Fruit fly (Drosophila melanogaster) whole organism, embryonic: ENCODE measurements around the gene Syx13.
A peak's percentile ranks its signal among the peaks of the same experiment; 100 is the strongest.

Source experiments
- Awh ChIP-seq: fragments of 200-800 bp; sonication (Bioruptor generic); IDR thresholded peaks from 2 replicates; pipeline ENCODE4, ENCODE4 v1.3.6; 2022; ENCODE audit warnings: missing biosample characterization, missing genetic modification characterization
- B-H1 ChIP-seq: fragments of 200-800 bp; sonication (Bioruptor generic); IDR thresholded peaks from 3 replicates; pipeline ENCODE4 v1.3.6; 2022; ENCODE audit warnings: missing biosample characterization, missing genetic modification characterization
- CG11247 ChIP-seq: fragments of 200-800 bp; sonication (Bioruptor generic); IDR thresholded peaks from 2 replicates; pipeline ENCODE4 v1.3.6; 2022; ENCODE audit warnings: missing biosample characterization, missing genetic modification characterization
- CG12299 ChIP-seq: fragments of 200-800 bp; sonication (Bioruptor generic); optimal IDR thresholded peaks from 2 replicates; lab custom pipeline; 2018; ENCODE audit warnings: missing biosample characterization, mild to moderate bottlenecking, missing genetic modification characterization
- CG12744 ChIP-seq: fragments of 200-800 bp; sonication (Bioruptor generic); optimal IDR thresholded peaks from 2 replicates; lab custom pipeline; 2016; ENCODE audit warnings: missing biosample characterization, missing genetic modification characterization
- CG12942 ChIP-seq: fragments of 200-800 bp; sonication (Bioruptor generic); optimal IDR thresholded peaks from 3 replicates; lab custom pipeline; 2016; ENCODE audit warnings: missing biosample characterization, missing genetic modification characterization
- CG15479 ChIP-seq: fragments of 200-800 bp; sonication (Bioruptor generic); optimal IDR thresholded peaks from 3 replicates; lab custom pipeline; 2019; ENCODE audit warnings: missing biosample characterization, mild to moderate bottlenecking, missing genetic modification characterization, moderate library complexity
- CG1792 ChIP-seq: fragments of 200-800 bp; sonication (Bioruptor generic); optimal IDR thresholded peaks from 2 replicates; lab custom pipeline; 2016; ENCODE audit warnings: missing biosample characterization, missing genetic modification characterization
- CG18011 ChIP-seq: fragments of 200-800 bp; sonication (Bioruptor generic); optimal IDR thresholded peaks from 2 replicates; lab custom pipeline; 2017; ENCODE audit warnings: missing biosample characterization, missing genetic modification characterization, mild to moderate bottlenecking, moderate library complexity, missing genotype
- CG2120 ChIP-seq: fragments of 200-800 bp; sonication (Bioruptor generic); optimal IDR thresholded peaks from 3 replicates; lab custom pipeline; 2016; ENCODE audit warnings: missing biosample characterization, missing genetic modification characterization
- CG2129 ChIP-seq: fragments of 200-800 bp; sonication (Bioruptor generic); IDR thresholded peaks from 2 replicates; pipeline ENCODE4 v1.3.6; 2022; ENCODE audit warnings: missing biosample characterization, missing genetic modification characterization; ENCODE audit not compliant: partially characterized antibody
- CG30020 ChIP-seq: fragments of 200-800 bp; optimal IDR thresholded peaks from 2 replicates; lab custom pipeline; 2019; ENCODE audit warnings: missing biosample characterization, mild to moderate bottlenecking, missing genetic modification characterization, moderate library complexity
- CG3726 ChIP-seq: fragments of 200-800 bp; sonication (Bioruptor generic); IDR thresholded peaks from 3 replicates; pipeline ENCODE4, ENCODE4 v1.3.6; 2022; ENCODE audit warnings: missing biosample characterization, missing genetic modification characterization
- CG4730 ChIP-seq: fragments of 200-800 bp; sonication (Bioruptor generic); IDR thresholded peaks from 2 replicates; pipeline ENCODE4 v1.3.6; 2022; ENCODE audit warnings: missing biosample characterization, missing genetic modification characterization
- CG6683 ChIP-seq: fragments of 200-800 bp; sonication (Bioruptor generic); optimal IDR thresholded peaks from 2 replicates; lab custom pipeline; 2017; ENCODE audit warnings: missing biosample characterization, mild to moderate bottlenecking, missing genetic modification characterization, missing genetic modification reagents
- CG7556 ChIP-seq: fragments of 200-800 bp; sonication (Bioruptor generic); optimal IDR thresholded peaks from 2 replicates; lab custom pipeline; 2017; ENCODE audit warnings: missing biosample characterization, mild to moderate bottlenecking, missing genetic modification characterization
- CG8281 ChIP-seq: fragments of 200-800 bp; sonication (Bioruptor generic); optimal IDR thresholded peaks from 2 replicates; lab custom pipeline; 2018; ENCODE audit warnings: missing biosample characterization, mild to moderate bottlenecking, missing genetic modification characterization, moderate library complexity
- CG8388 ChIP-seq: fragments of 200-800 bp; sonication (Bioruptor generic); optimal IDR thresholded peaks from 2 replicates; lab custom pipeline; 2019; ENCODE audit warnings: missing biosample characterization, mild to moderate bottlenecking, missing genetic modification characterization, moderate library complexity
- CG8924 ChIP-seq: fragments of 200-800 bp; optimal IDR thresholded peaks from 3 replicates; lab custom pipeline; 2019; ENCODE audit warnings: missing biosample characterization, mild to moderate bottlenecking, missing genetic modification characterization, moderate library complexity
- CkIIα-i1 ChIP-seq: fragments of 200-800 bp; sonication (Bioruptor generic); IDR thresholded peaks from 2 replicates; pipeline ENCODE4 v1.3.6; 2022; ENCODE audit warnings: missing biosample characterization, missing genetic modification characterization
- Doc3 ChIP-seq: fragments of 200-800 bp; sonication (Bioruptor generic); IDR thresholded peaks from 3 replicates; pipeline ENCODE4 v1.3.6; 2022; ENCODE audit warnings: missing biosample characterization, missing genetic modification characterization; ENCODE audit not compliant: partially characterized antibody
- Dp ChIP-seq: fragments of 200-800 bp; sonication (Bioruptor generic); optimal IDR thresholded peaks from 2 replicates; lab custom pipeline; 2018; ENCODE audit warnings: missing biosample characterization, mild to moderate bottlenecking, missing genetic modification characterization, moderate library complexity
- Kr ChIP-seq: fragments of 200-800 bp; sonication (Bioruptor generic); optimal IDR thresholded peaks from 2 replicates; lab custom pipeline; 2017; ENCODE audit warnings: missing biosample characterization, mild to moderate bottlenecking, missing genetic modification characterization
- Neu2 ChIP-seq: fragments of 200-800 bp; sonication (Bioruptor generic); optimal IDR thresholded peaks from 3 replicates; lab custom pipeline; 2016; ENCODE audit warnings: missing biosample characterization, missing genetic modification characterization, borderline replicate concordance
- Spps ChIP-seq: fragments of 200-800 bp; sonication (Bioruptor generic); optimal IDR thresholded peaks from 2 replicates; lab custom pipeline; 2018; ENCODE audit warnings: missing biosample characterization, mild to moderate bottlenecking, missing genetic modification characterization
- ase ChIP-seq: fragments of 200-800 bp; sonication (Bioruptor generic); IDR thresholded peaks from 3 replicates; pipeline ENCODE4 v1.3.6; 2022; ENCODE audit warnings: missing biosample characterization, missing genetic modification characterization
- btn ChIP-seq: fragments of 200-800 bp; sonication (Bioruptor generic); optimal IDR thresholded peaks from 2 replicates; lab custom pipeline; 2016; ENCODE audit warnings: missing biosample characterization, missing genetic modification characterization
- corto ChIP-seq: fragments of 200-800 bp; sonication (Bioruptor generic); optimal IDR thresholded peaks from 2 replicates; lab custom pipeline; 2016; ENCODE audit warnings: missing biosample characterization, mild to moderate bottlenecking, missing genetic modification characterization, moderate library complexity
- crol ChIP-seq: fragments of 200-800 bp; sonication (Bioruptor generic); IDR thresholded peaks from 2 replicates; pipeline ENCODE4 v1.3.6; 2022; ENCODE audit warnings: missing biosample characterization, missing genetic modification characterization
- cwo ChIP-seq: fragments of 200-800 bp; sonication (Bioruptor generic); optimal IDR thresholded peaks from 3 replicates; lab custom pipeline; 2017; ENCODE audit warnings: missing biosample characterization, missing genetic modification characterization, mild to moderate bottlenecking, moderate library complexity, missing genetic modification reagents
- danr ChIP-seq: fragments of 200-800 bp; sonication (Bioruptor generic); IDR thresholded peaks from 2 replicates; pipeline ENCODE4 v1.3.6; 2022; ENCODE audit warnings: missing biosample characterization, missing genetic modification characterization
- gcm ChIP-seq: fragments of 200-800 bp; sonication (Bioruptor generic); optimal IDR thresholded peaks from 2 replicates; lab custom pipeline; 2019; ENCODE audit warnings: missing biosample characterization, mild to moderate bottlenecking, missing genetic modification characterization, moderate library complexity
- gt ChIP-seq: fragments of 200-800 bp; sonication (Bioruptor generic); IDR thresholded peaks from 2 replicates; pipeline ENCODE4 v1.3.6; 2022; ENCODE audit warnings: missing biosample characterization, missing genetic modification characterization
- insv ChIP-seq, 2 experiments: fragments of 200-800 bp; sonication (Bioruptor generic); optimal IDR thresholded peaks; 3 replicates each; lab custom pipeline; 2016 to 2018; ENCODE audit warnings: missing biosample characterization in 2 of 2, missing genetic modification characterization in 2 of 2
- jing ChIP-seq: fragments of 200-800 bp; sonication (Bioruptor generic); optimal IDR thresholded peaks from 2 replicates; lab custom pipeline; 2018; ENCODE audit warnings: missing biosample characterization, mild to moderate bottlenecking, missing genetic modification characterization
- lmd ChIP-seq: fragments of 200-800 bp; sonication (Bioruptor generic); IDR thresholded peaks from 2 replicates; pipeline ENCODE4 v1.3.6; 2022; ENCODE audit warnings: missing biosample characterization, missing genetic modification characterization
- lola ChIP-seq, 3 experiments: fragments of >200 bp in 2 of 3; fragments of 200-800 bp in 1 of 3; sonication (Bioruptor generic) in 1 of 3; optimal IDR thresholded peaks; 2 replicates each; lab custom pipeline; 2017 to 2019; ENCODE audit warnings: missing biosample characterization in 3 of 3, missing genetic modification characterization in 3 of 3, mild to moderate bottlenecking in 1 of 3, moderate library complexity in 1 of 3
- nau ChIP-seq: fragments of 200-800 bp; sonication (Bioruptor generic); optimal IDR thresholded peaks from 3 replicates; lab custom pipeline; 2017; ENCODE audit warnings: missing biosample characterization, mild to moderate bottlenecking, missing genetic modification characterization, missing genetic modification reagents
- peb ChIP-seq: fragments of 200-800 bp; sonication (Bioruptor generic); IDR thresholded peaks from 2 replicates; pipeline ENCODE4 v1.3.6; 2022; ENCODE audit warnings: missing biosample characterization, missing genetic modification characterization
- pros ChIP-seq: fragments of 200-800 bp; sonication (Bioruptor generic); optimal IDR thresholded peaks from 3 replicates; lab custom pipeline; 2019; ENCODE audit warnings: missing biosample characterization, mild to moderate bottlenecking, missing genetic modification characterization, moderate library complexity
- pzg ChIP-seq: fragments of 200-800 bp; sonication (Bioruptor generic); optimal IDR thresholded peaks from 3 replicates; lab custom pipeline; 2018; ENCODE audit warnings: missing biosample characterization, mild to moderate bottlenecking, missing genetic modification characterization, moderate library complexity
- run ChIP-seq: fragments of 200-800 bp; sonication (Bioruptor generic); optimal IDR thresholded peaks from 3 replicates; lab custom pipeline; 2018; ENCODE audit warnings: missing biosample characterization, mild to moderate bottlenecking, missing genetic modification characterization
- sc ChIP-seq, 3 experiments: fragments of >200 bp in 2 of 3; fragments of 200-800 bp in 1 of 3; sonication (Bioruptor generic) in 1 of 3; optimal IDR thresholded peaks; 2 replicates in 2 of 3; 3 replicates in 1 of 3; lab custom pipeline; 2017; ENCODE audit warnings: mild to moderate bottlenecking in 1 of 3, missing biosample characterization in 1 of 3, missing genetic modification characterization in 1 of 3, missing genetic modification reagents in 1 of 3
- shn ChIP-seq: fragments of 200-800 bp; sonication (Bioruptor generic); optimal IDR thresholded peaks from 3 replicates; lab custom pipeline; 2016; ENCODE audit warnings: missing biosample characterization, missing genetic modification characterization
- sna ChIP-seq: fragments of 200-800 bp; sonication (Bioruptor generic); IDR thresholded peaks from 2 replicates; pipeline ENCODE4 v1.3.6; 2022; ENCODE audit warnings: missing biosample characterization, missing genetic modification characterization; ENCODE audit not compliant: partially characterized antibody
- tgo ChIP-seq: fragments of 200-800 bp; sonication (Bioruptor generic); IDR thresholded peaks from 3 replicates; pipeline ENCODE4 v1.3.6; 2022; ENCODE audit warnings: missing biosample characterization, missing genetic modification characterization
- wek ChIP-seq: fragments of 200-800 bp; sonication (Bioruptor generic); optimal IDR thresholded peaks from 3 replicates; lab custom pipeline; 2018; ENCODE audit warnings: missing biosample characterization, mild to moderate bottlenecking, missing genetic modification characterization, moderate library complexity
- yki ChIP-seq: fragments of >200 bp; optimal IDR thresholded peaks from 3 replicates; lab custom pipeline; 2018

Gene Syx13

dm6 chr3L:13036706-13037457 is 7.4 kb upstream of the Syx13 start, which contains the start of gene Srrm1 (continued):
- TF ChIP-seq CG8388 = no peak
- no peak for TF ChIP-seq CG6683 (GFP tag; lab: Kevin White, UChicago)
- TF ChIP-seq pros (GFP tag; lab: Kevin White, UChicago) = no peak
- no peak for TF ChIP-seq gt
- no peak for TF ChIP-seq btn (GFP tag; lab: Kevin White, UChicago)
- no peak for TF ChIP-seq CG12942
- no peak for TF ChIP-seq jing
- TF ChIP-seq pzg (GFP tag; lab: Kevin White, UChicago) = peak; percentile 92
- TF ChIP-seq CG7556 (GFP tag; lab: Kevin White, UChicago) = no peak
- TF ChIP-seq gcm (GFP tag; lab: Kevin White, UChicago) = no peak
- TF ChIP-seq peb (GFP tag; lab: Robert Waterston, UW) = no peak
- TF ChIP-seq tgo (GFP tag; lab: Robert Waterston, UW) = no peak
- peak; percentile 45 for TF ChIP-seq shn (GFP tag; lab: Kevin White, UChicago)
- TF ChIP-seq nau = no peak
- TF ChIP-seq wek (GFP tag; lab: Kevin White, UChicago) = no peak
- no peak for TF ChIP-seq sc (optimal IDR thresholded peaks at IDR 0.05; lab: Kevin White, UChicago)
- no peak for TF ChIP-seq sc (GFP tag; optimal IDR thresholded peaks at IDR 0.05; lab: Kevin White, UChicago)
- no peak for TF ChIP-seq cwo (GFP tag; lab: Kevin White, UChicago)
- TF ChIP-seq danr (GFP tag; lab: Robert Waterston, UW) = no peak
- TF ChIP-seq CG15479 = no peak
- peak; percentile 25 for TF ChIP-seq CG12744 (GFP tag; lab: Kevin White, UChicago)
- TF ChIP-seq corto (GFP tag; lab: Kevin White, UChicago) = no peak
- no peak for TF ChIP-seq CG11247 (GFP tag; lab: Robert Waterston, UW)
- TF ChIP-seq Dp (GFP tag; lab: Kevin White, UChicago) = peak; percentile 78
- TF ChIP-seq CG12299 (tag; lab: Kevin White, UChicago) = no peak
- TF ChIP-seq CG2120 (GFP tag; lab: Kevin White, UChicago) = peak; percentile 61
- TF ChIP-seq insv (GFP tag; optimal IDR thresholded peaks at IDR 0.05; lab: Kevin White, UChicago) = peak in 1 of 2 experiments; percentile 54
- TF ChIP-seq CG8924 (tag; lab: Kevin White, UChicago) = no peak
- TF ChIP-seq CkIIα-i1 = no peak
- TF ChIP-seq CG8281 (tag; lab: Kevin White, UChicago) = no peak
- TF ChIP-seq CG1792 (GFP tag; lab: Kevin White, UChicago) = peak; percentile 11
- no peak for TF ChIP-seq CG3726
- TF ChIP-seq ase = peak; percentile 21; the same call in 1 of the 3 replicates
- TF ChIP-seq Spps (tag; lab: Kevin White, UChicago) = no peak
- peak; percentile 79; the same call in 1 of the 2 replicates for TF ChIP-seq sna (GFP tag; lab: Robert Waterston, UW)
- TF ChIP-seq B-H1 (GFP tag; lab: Robert Waterston, UW) = 0 out of 3 replicates have a peak, but pooled peaks have one; percentile 23
- TF ChIP-seq yki (lab: Kevin White, UChicago) = no peak
- peak; percentile 79 for TF ChIP-seq Doc3
- TF ChIP-seq lmd (GFP tag; lab: Robert Waterston, UW) = no peak; the same call in 1 of the 2 replicates
- peak; percentile 45 for TF ChIP-seq CG30020
- TF ChIP-seq Kr (GFP tag; lab: Kevin White, UChicago) = no peak
- TF ChIP-seq CG18011 (GFP tag; lab: Kevin White, UChicago) = no peak
- TF ChIP-seq lola (GFP tag; optimal IDR thresholded peaks at IDR 0.05; lab: Kevin White, UChicago) = peak in 1 of 3 experiments; percentile 6
- peak; percentile 70 for TF ChIP-seq CG2129 (GFP tag; lab: Robert Waterston, UW)
- peak; percentile 33 for TF ChIP-seq Neu2 (GFP tag; lab: Kevin White, UChicago)
- no peak for TF ChIP-seq run (tag; lab: Kevin White, UChicago)
- peak; percentile 82 for TF ChIP-seq crol
- no peak for TF ChIP-seq CG4730
- no peak for TF ChIP-seq Awh (GFP tag; lab: Robert Waterston, UW)
